Worm (Caenorhabditis elegans) whole organism, L4 larva: ENCODE measurements around the gene W01B6.6.

ENCODE experiments used
- D1046.2 ChIP-seq: fragments of 200-800 bp; sonication (Bioruptor generic); IDR thresholded peaks from 2 replicates; pipeline ENCODE4 v1.3.6; 2022; ENCODE audit warnings: missing genetic modification characterization, missing compliant biosample characterization
- F10B5.3 ChIP-seq: sonication (generic microtip); optimal IDR thresholded peaks from 2 replicates; lab custom pipeline; 2016; ENCODE audit warnings: mild to moderate bottlenecking, missing genetic modification characterization, missing compliant biosample characterization
- F37D6.2 ChIP-seq: sonication (generic microtip); optimal IDR thresholded peaks from 2 replicates; lab custom pipeline; 2016; ENCODE audit warnings: mild to moderate bottlenecking, missing genetic modification characterization, missing compliant biosample characterization
- F44E2.7 ChIP-seq: fragments of 200-800 bp; sonication (Bioruptor generic); IDR thresholded peaks from 2 replicates; pipeline ENCODE4 v2.1.2; 2022; ENCODE audit warnings: missing genetic modification characterization, missing compliant biosample characterization
- F49E8.2 ChIP-seq: sonication (generic microtip); optimal IDR thresholded peaks from 2 replicates; lab custom pipeline; 2016; ENCODE audit warnings: missing compliant biosample characterization, mild to moderate bottlenecking, missing genetic modification characterization, borderline replicate concordance
- R02D3.7 ChIP-seq: fragments of 150-350 bp; sonication (generic microtip); optimal IDR thresholded peaks from 3 replicates; lab custom pipeline; 2014; ENCODE audit warnings: missing biosample characterization, missing genetic modification characterization
- T20F7.1 ChIP-seq: fragments of 200-800 bp; sonication (Bioruptor generic); optimal IDR thresholded peaks from 2 replicates; lab custom pipeline; 2018; ENCODE audit warnings: mild to moderate bottlenecking, missing genetic modification characterization, missing compliant biosample characterization
- Y105C5A.15 ChIP-seq: fragments of 200-800 bp; sonication (Bioruptor generic); IDR thresholded peaks from 2 replicates; pipeline ENCODE4 v1.3.6; 2022; ENCODE audit warnings: missing genetic modification characterization, missing compliant biosample characterization
- Y48G9A.11 ChIP-seq: fragments of 200-800 bp; sonication (Bioruptor generic); IDR thresholded peaks from 2 replicates; pipeline ENCODE4 v1.3.6; 2022; ENCODE audit warnings: missing genetic modification reagents, missing genetic modification characterization, missing compliant biosample characterization
- Y75B8A.6 ChIP-seq: fragments of 200-800 bp; sonication (Bioruptor generic); IDR thresholded peaks from 2 replicates; pipeline ENCODE4 v1.3.6; 2022; ENCODE audit warnings: missing genetic modification reagents, missing genetic modification characterization, missing compliant biosample characterization
- ZK337.2 ChIP-seq: fragments of 200-800 bp; sonication (Bioruptor generic); IDR thresholded peaks from 2 replicates; pipeline ENCODE4 v1.3.6; 2022; ENCODE audit warnings: missing genetic modification reagents, missing genetic modification characterization, missing compliant biosample characterization
- aha-1 ChIP-seq: fragments of 150-350 bp; peaks from one replicate; lab custom pipeline; 2014; ENCODE audit warnings: missing biosample characterization, missing genetic modification characterization
- ceh-44 ChIP-seq: fragments of 200-800 bp; sonication (Bioruptor generic); IDR thresholded peaks from 2 replicates; pipeline ENCODE4 v1.3.6; 2022; ENCODE audit warnings: missing genetic modification reagents, missing genetic modification characterization, missing compliant biosample characterization
- ceh-82 ChIP-seq: sonication (generic microtip); optimal IDR thresholded peaks from 2 replicates; lab custom pipeline; 2017; ENCODE audit warnings: missing biosample characterization, missing genetic modification characterization
- daf-12 ChIP-seq: fragments of 150-350 bp; optimal IDR thresholded peaks from 2 replicates; lab custom pipeline; 2014; ENCODE audit warnings: missing biosample characterization, missing genetic modification reagents, missing genetic modification characterization
- daf-8 ChIP-seq: fragments of 200-800 bp; sonication (Bioruptor generic); IDR thresholded peaks from 2 replicates; pipeline ENCODE4 v1.3.6; 2022; ENCODE audit warnings: missing genetic modification characterization, missing compliant biosample characterization
- dmd-9 ChIP-seq: fragments of 200-800 bp; sonication (Bioruptor generic); IDR thresholded peaks from 2 replicates; pipeline ENCODE4 v1.3.6; 2022; ENCODE audit warnings: missing genetic modification reagents, missing genetic modification characterization, missing compliant biosample characterization
- egl-43 ChIP-seq: fragments of 200-800 bp; sonication (Bioruptor generic); IDR thresholded peaks from 2 replicates; pipeline ENCODE4 v1.3.6; 2022; ENCODE audit warnings: missing genetic modification reagents, missing genetic modification characterization, missing compliant biosample characterization
- fos-1 ChIP-seq: fragments of 150-350 bp; optimal IDR thresholded peaks from 2 replicates; lab custom pipeline; 2014; ENCODE audit warnings: missing biosample characterization, missing genetic modification characterization
- lin-29 ChIP-seq: fragments of 200-800 bp; sonication (Bioruptor generic); IDR thresholded peaks from 2 replicates; pipeline ENCODE4 v1.3.6; 2022; ENCODE audit warnings: missing genetic modification reagents, missing genetic modification characterization, missing compliant biosample characterization
- lin-38 ChIP-seq: fragments of 200-800 bp; sonication (Bioruptor generic); IDR thresholded peaks from 2 replicates; pipeline ENCODE4 v1.3.6; 2022; ENCODE audit warnings: missing genetic modification reagents, missing genetic modification characterization, missing compliant biosample characterization
- lin-39 ChIP-seq: fragments of 150-350 bp; optimal IDR thresholded peaks from 2 replicates; lab custom pipeline; 2014; ENCODE audit warnings: missing biosample characterization, missing genetic modification reagents, missing genetic modification characterization
- madf-9 ChIP-seq: fragments of 200-800 bp; sonication (Bioruptor generic); conservative IDR thresholded peaks from 2 replicates; pipeline ENCODE4 v1.3.6; 2022; ENCODE audit warnings: missing genetic modification reagents, missing genetic modification characterization, missing compliant biosample characterization
- mdl-1 ChIP-seq, 2 experiments: fragments of 150-350 bp in 1 of 2; sonication (generic microtip) in 1 of 2; optimal IDR thresholded peaks; 2 replicates each; lab custom pipeline; 2014 to 2017; ENCODE audit warnings: missing biosample characterization in 2 of 2, missing genetic modification characterization in 2 of 2
- mep-1 ChIP-seq: fragments of 150-350 bp; sonication (generic microtip); optimal IDR thresholded peaks from 3 replicates; lab custom pipeline; 2014; ENCODE audit warnings: missing biosample characterization, missing genetic modification characterization
- nhr-102 ChIP-seq: sonication (generic microtip); optimal IDR thresholded peaks from 2 replicates; lab custom pipeline; 2016; ENCODE audit warnings: mild to moderate bottlenecking, missing genetic modification characterization, moderate library complexity, missing compliant biosample characterization
- nhr-25 ChIP-seq: sonication (generic microtip); optimal IDR thresholded peaks from 2 replicates; lab custom pipeline; 2017; ENCODE audit warnings: missing genetic modification characterization, mild to moderate bottlenecking, missing compliant biosample characterization, antibody characterized with exemption, moderate library complexity, borderline replicate concordance; ENCODE audit not compliant: insufficient read depth
- nhr-28 ChIP-seq: fragments of 150-350 bp; optimal IDR thresholded peaks from 2 replicates; lab custom pipeline; 2014; ENCODE audit warnings: missing biosample characterization, missing genetic modification characterization
- nhr-42 ChIP-seq: fragments of 200-800 bp; sonication (Bioruptor generic); IDR thresholded peaks from 2 replicates; pipeline ENCODE4 v1.3.6; 2022; ENCODE audit warnings: missing genetic modification characterization, missing compliant biosample characterization
- nhr-77 ChIP-seq: fragments of 150-350 bp; optimal IDR thresholded peaks from 2 replicates; lab custom pipeline; 2014; ENCODE audit warnings: missing biosample characterization, missing genetic modification characterization
- pha-4 ChIP-seq, 2 experiments: fragments of 150-350 bp in 1 of 2; fragments of 200-800 bp in 1 of 2; sonication (Bioruptor generic) in 1 of 2; IDR thresholded peaks in 1 of 2; optimal IDR thresholded peaks in 1 of 2; 2 replicates each; pipeline versions ENCODE4 v1.3.6 to Lab custom; 2014 to 2022; ENCODE audit warnings: missing genetic modification characterization in 2 of 2, missing genetic modification reagents in 2 of 2, missing biosample characterization in 1 of 2, missing compliant biosample characterization in 1 of 2
- pqm-1 ChIP-seq: sonication (generic microtip); optimal IDR thresholded peaks from 2 replicates; lab custom pipeline; 2017; ENCODE audit warnings: missing biosample characterization, missing genetic modification characterization
- sdz-12 ChIP-seq: fragments of 200-800 bp; sonication (Bioruptor generic); optimal IDR thresholded peaks from 2 replicates; lab custom pipeline; 2018; ENCODE audit warnings: mild to moderate bottlenecking, missing genetic modification characterization, missing compliant biosample characterization
- spr-3 ChIP-seq: fragments of 200-800 bp; sonication (Bioruptor generic); optimal IDR thresholded peaks from 2 replicates; lab custom pipeline; 2018; ENCODE audit warnings: mild to moderate bottlenecking, missing genetic modification characterization, missing compliant biosample characterization
- tag-97 ChIP-seq: fragments of 200-800 bp; sonication (Bioruptor generic); IDR thresholded peaks from 2 replicates; pipeline ENCODE4 v1.3.6; 2022; ENCODE audit warnings: missing genetic modification characterization, missing compliant biosample characterization
- unc-62 ChIP-seq, 3 experiments: fragments of 150-350 bp in 1 of 3; sonication (generic microtip); optimal IDR thresholded peaks in 2 of 3; peaks in 1 of 3; 1 replicate in 1 of 3; 2 replicates in 2 of 3; lab custom pipeline; 2014 to 2017; ENCODE audit warnings: missing biosample characterization in 3 of 3, missing genetic modification characterization in 3 of 3, missing genetic modification reagents in 3 of 3, missing genotype in 1 of 3
- zip-11 ChIP-seq: fragments of 200-800 bp; sonication (Bioruptor generic); IDR thresholded peaks from 2 replicates; pipeline ENCODE4 v1.3.6; 2022; ENCODE audit warnings: missing genetic modification characterization, missing compliant biosample characterization
- zip-2 ChIP-seq: fragments of 150-350 bp; optimal IDR thresholded peaks from 2 replicates; lab custom pipeline; 2014; ENCODE audit warnings: missing biosample characterization, missing genetic modification characterization

Gene W01B6.6

DNA sequence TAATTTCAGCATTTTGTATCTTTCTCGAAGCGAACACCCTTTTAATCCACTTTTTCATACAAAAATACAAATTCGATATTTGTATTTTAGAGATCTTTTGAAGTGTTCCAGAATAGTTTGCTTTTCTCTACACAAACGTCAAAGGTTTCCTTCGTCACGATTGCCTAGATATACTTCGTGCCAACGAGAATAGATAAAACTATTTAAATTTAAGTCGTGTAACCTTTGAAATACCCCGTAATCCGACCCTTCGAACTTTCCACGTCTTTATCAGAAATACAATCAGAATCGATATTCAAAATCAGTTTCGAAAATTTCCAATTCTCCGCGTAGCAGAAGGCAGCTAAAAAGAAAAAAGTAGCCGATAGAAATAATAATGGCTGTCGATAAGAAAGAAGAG lies 9.4 kb downstream of the W01B6.6 start, which contains the start of gene ttbk-5:
ttbk-5 (plus strand) TSS at position 301 of the 400 bp plus-strand sequence.
- no peak for TF ChIP-seq Y48G9A.11 (GFP tag; lab: Robert Waterston, UW)
- TF ChIP-seq mep-1 (tag; lab: Kevin White, UChicago) = no peak
- no peak for TF ChIP-seq Y105C5A.15 (GFP tag; lab: Robert Waterston, UW)
- no peak for TF ChIP-seq F10B5.3 (tag; lab: Kevin White, UChicago)
- no peak for TF ChIP-seq nhr-102 (tag; lab: Kevin White, UChicago)
- TF ChIP-seq ceh-44 (GFP tag; lab: Robert Waterston, UW) = no peak
- TF ChIP-seq madf-9 (GFP tag; lab: Robert Waterston, UW) = no peak
- TF ChIP-seq daf-12 (tag; lab: Kevin White, UChicago) = no peak
- no peak for TF ChIP-seq F49E8.2 (tag; lab: Kevin White, UChicago)
- TF ChIP-seq Y75B8A.6 = no peak
- no peak for TF ChIP-seq spr-3 (GFP tag; lab: Kevin White, UChicago)

DNA sequence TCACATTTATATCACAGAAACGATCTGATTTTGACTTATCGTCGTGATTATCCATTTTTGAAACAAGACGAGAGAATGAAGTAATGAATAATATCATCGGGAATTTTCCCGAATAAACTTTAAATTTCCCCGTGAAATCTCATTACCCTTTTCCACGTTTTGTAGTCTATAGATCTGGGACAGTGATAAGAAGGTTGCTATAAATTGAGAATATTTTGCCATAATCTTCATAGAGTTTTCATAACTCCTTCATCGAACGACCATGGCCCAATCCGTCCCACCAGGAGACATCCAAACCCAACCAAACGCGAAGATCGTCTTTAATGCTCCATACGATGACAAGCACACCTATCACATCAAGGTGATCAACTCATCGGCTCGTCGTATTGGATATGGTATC lies 14.3 kb downstream of the W01B6.6 start, which contains the start of the genes C04G2.5 and msp-36:
C04G2.5 (minus strand) TSS at position 101 of the 400 bp plus-strand sequence.
msp-36 (plus strand) TSS at position 263 of the 400 bp plus-strand sequence.
- TF ChIP-seq daf-8 (GFP tag; lab: Robert Waterston, UW) = no peak
- TF ChIP-seq egl-43 (GFP tag; lab: Robert Waterston, UW) = 0 out of 2 replicates have a peak, but pooled peaks have one; percentile 30

DNA sequence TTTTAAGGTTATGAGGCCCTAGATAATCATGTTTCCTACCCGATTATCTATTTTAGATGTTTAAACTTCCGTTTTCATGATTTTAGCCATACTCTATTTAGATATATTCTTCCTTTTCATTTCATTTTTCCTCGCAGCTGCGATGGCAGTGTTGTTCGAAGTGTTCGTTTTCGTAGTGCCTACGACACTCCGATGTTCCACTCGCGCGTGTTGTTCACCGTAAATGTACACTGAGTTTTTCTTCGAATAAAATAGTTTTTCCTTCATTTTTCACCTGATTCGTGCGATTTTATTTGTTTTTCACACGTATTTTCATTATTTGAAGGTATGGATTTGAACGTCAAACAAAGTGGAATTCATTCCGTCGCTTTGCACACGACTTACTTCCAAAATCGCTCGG lies 16.0 kb downstream of the W01B6.6 start, which contains the start of gene dis-3:
dis-3 (plus strand) TSS at position 322 of the 400 bp plus-strand sequence.
- TF ChIP-seq nhr-42 (GFP tag; lab: Robert Waterston, UW) (no peak), aha-1 (peak; percentile 45), ZK337.2 (GFP tag; lab: Robert Waterston, UW) (no peak), R02D3.7 (tag; lab: Kevin White, UChicago) (peak; percentile 55), Y48G9A.11 (GFP tag; lab: Robert Waterston, UW) (0 out of 2 replicates have a peak, but pooled peaks have one; percentile 31), T20F7.1 (GFP tag; lab: Kevin White, UChicago) (peak; percentile 88), ceh-44 (GFP tag; lab: Robert Waterston, UW) (no peak), unc-62 (GFP tag; optimal IDR thresholded peaks at IDR 0.05 in 1 of 2; lab: Kevin White, UChicago) (no peak), unc-62 (tag; optimal IDR thresholded peaks at IDR 0.05; lab: Kevin White, UChicago) (no peak), D1046.2 (GFP tag; lab: Robert Waterston, UW) (no peak), sdz-12 (GFP tag; lab: Kevin White, UChicago) (no peak), nhr-25 (no peak), tag-97 (GFP tag; lab: Robert Waterston, UW) (no peak)

DNA sequence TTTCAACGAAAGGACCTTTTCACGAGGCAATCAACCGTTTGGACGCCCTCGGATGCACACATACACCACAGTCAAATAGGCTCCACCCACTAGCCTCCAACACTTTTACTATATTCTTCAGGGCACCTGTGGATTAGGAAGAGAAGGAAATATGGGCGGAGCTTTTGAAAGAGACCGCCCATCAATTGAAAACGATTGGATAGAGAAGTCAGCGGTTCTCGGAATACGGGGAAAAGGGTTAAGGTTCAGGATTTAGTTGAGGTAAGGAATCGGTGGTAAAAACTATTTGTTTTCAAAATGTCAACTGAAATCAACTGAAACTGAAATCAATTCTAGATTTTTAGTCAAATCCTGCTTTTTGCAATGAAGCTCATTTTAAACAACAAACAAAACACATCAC lies 29.5 kb downstream of the W01B6.6 start, which contains the start of gene egl-38:
egl-38 (minus strand) TSS at position 101 of the 400 bp plus-strand sequence.
- no peak for TF ChIP-seq pqm-1
- TF ChIP-seq dmd-9 (GFP tag; lab: Robert Waterston, UW) = no peak
- TF ChIP-seq ceh-44 (GFP tag; lab: Robert Waterston, UW) = no peak
- no peak for TF ChIP-seq nhr-28 (tag; lab: Kevin White, UChicago)
- no peak for TF ChIP-seq lin-29 (GFP tag; lab: Robert Waterston, UW)
- TF ChIP-seq zip-2 = no peak
- no peak for TF ChIP-seq zip-11 (GFP tag; lab: Robert Waterston, UW)
- no peak for TF ChIP-seq pha-4 (GFP tag; IDR thresholded peaks at IDR 0.05; lab: Robert Waterston, UW)
- no peak for TF ChIP-seq pha-4 (tag; optimal IDR thresholded peaks at IDR 0.05; lab: Kevin White, UChicago)
- no peak for TF ChIP-seq ceh-82 (tag; lab: Kevin White, UChicago)
- TF ChIP-seq lin-38 (GFP tag; lab: Robert Waterston, UW) = no peak
- TF ChIP-seq fos-1 (tag; lab: Kevin White, UChicago) = no peak
- TF ChIP-seq F44E2.7 (GFP tag; lab: Robert Waterston, UW) = no peak
- TF ChIP-seq mdl-1 (tag; optimal IDR thresholded peaks at IDR 0.05; lab: Kevin White, UChicago) = no peak
- no peak for TF ChIP-seq F37D6.2 (tag; lab: Kevin White, UChicago)
- TF ChIP-seq lin-39 (tag; lab: Kevin White, UChicago) = no peak
- no peak for TF ChIP-seq nhr-77
